Fruit fly (Drosophila melanogaster) whole organism, embryonic: Measurements from ENCODE around the gene TM9SF3.

Experiments used
- ATbp ChIP-seq: fragments of 200-800 bp; sonication (Bioruptor generic); optimal IDR thresholded peaks from 2 replicates; lab custom pipeline; 2017; ENCODE audit warnings: missing biosample characterization, mild to moderate bottlenecking, missing genetic modification characterization, missing genetic modification reagents
- Bdp1 ChIP-seq: fragments of 200-800 bp; sonication (Bioruptor generic); optimal IDR thresholded peaks from 3 replicates; lab custom pipeline; 2016; ENCODE audit warnings: missing biosample characterization, missing genetic modification characterization
- CG10147 ChIP-seq: fragments of 200-800 bp; sonication (Bioruptor generic); optimal IDR thresholded peaks from 2 replicates; lab custom pipeline; 2019; ENCODE audit warnings: missing biosample characterization, mild to moderate bottlenecking, missing genetic modification characterization, moderate library complexity
- CG10267 ChIP-seq: fragments of 200-800 bp; sonication (Bioruptor generic); optimal IDR thresholded peaks from 2 replicates; lab custom pipeline; 2018; ENCODE audit warnings: missing biosample characterization, mild to moderate bottlenecking, missing genetic modification characterization, moderate library complexity
- CG10979 ChIP-seq: fragments of 200-800 bp; sonication (Bioruptor generic); optimal IDR thresholded peaks from 2 replicates; lab custom pipeline; 2018; ENCODE audit warnings: missing biosample characterization, mild to moderate bottlenecking, missing genetic modification characterization, moderate library complexity
- CG11093 ChIP-seq: fragments of 200-800 bp; sonication (Bioruptor generic); IDR thresholded peaks from 3 replicates; pipeline ENCODE4 v1.3.6; 2022; ENCODE audit warnings: missing biosample characterization, missing genetic modification characterization
- CG12104 ChIP-seq: fragments of 200-800 bp; sonication (Bioruptor generic); optimal IDR thresholded peaks from 3 replicates; lab custom pipeline; 2016; ENCODE audit warnings: missing biosample characterization, missing genetic modification characterization
- CG13123 ChIP-seq: fragments of 200-800 bp; sonication (Bioruptor generic); optimal IDR thresholded peaks from 2 replicates; lab custom pipeline; 2016; ENCODE audit warnings: missing biosample characterization, missing genetic modification characterization
- CG14014 ChIP-seq: fragments of 200-800 bp; sonication (Bioruptor generic); IDR thresholded peaks from 2 replicates; pipeline ENCODE4 v1.3.6; 2022; ENCODE audit warnings: missing biosample characterization, missing genetic modification characterization
- CG14050 ChIP-seq: fragments of 200-800 bp; sonication (Bioruptor generic); IDR thresholded peaks from 3 replicates; pipeline ENCODE4 v1.3.6; 2022; ENCODE audit warnings: missing biosample characterization, missing genetic modification characterization
- CG1647 ChIP-seq: fragments of 200-800 bp; sonication (Bioruptor generic); optimal IDR thresholded peaks from 3 replicates; lab custom pipeline; 2016; ENCODE audit warnings: missing biosample characterization, missing genetic modification characterization
- CG16813 ChIP-seq: fragments of 200-800 bp; sonication (Bioruptor generic); IDR thresholded peaks from 3 replicates; pipeline ENCODE4 v1.3.6; 2022; ENCODE audit warnings: missing biosample characterization, missing genetic modification characterization; ENCODE audit not compliant: partially characterized antibody
- CG17186 ChIP-seq: fragments of 200-800 bp; sonication (Bioruptor generic); optimal IDR thresholded peaks from 3 replicates; lab custom pipeline; 2017; ENCODE audit warnings: missing biosample characterization, missing genetic modification reagents, missing genetic modification characterization
- CG18011 ChIP-seq: fragments of 200-800 bp; sonication (Bioruptor generic); optimal IDR thresholded peaks from 2 replicates; lab custom pipeline; 2017; ENCODE audit warnings: missing biosample characterization, missing genetic modification characterization, mild to moderate bottlenecking, moderate library complexity, missing genotype
- CG18599 ChIP-seq: fragments of 200-800 bp; sonication (Bioruptor generic); optimal IDR thresholded peaks from 3 replicates; lab custom pipeline; 2017; ENCODE audit warnings: missing biosample characterization, missing genetic modification characterization, mild to moderate bottlenecking, moderate library complexity, missing genetic modification reagents
- CG2120 ChIP-seq: fragments of 200-800 bp; sonication (Bioruptor generic); optimal IDR thresholded peaks from 3 replicates; lab custom pipeline; 2016; ENCODE audit warnings: missing biosample characterization, missing genetic modification characterization
- CG8478 ChIP-seq: fragments of >200 bp; optimal IDR thresholded peaks from 2 replicates; lab custom pipeline; 2018
- CG9437 ChIP-seq: fragments of 200-800 bp; sonication (Bioruptor generic); optimal IDR thresholded peaks from 2 replicates; lab custom pipeline; 2018; ENCODE audit warnings: missing biosample characterization, mild to moderate bottlenecking, missing genetic modification characterization
- CG9727 ChIP-seq: fragments of 200-800 bp; sonication (Bioruptor generic); optimal IDR thresholded peaks from 3 replicates; lab custom pipeline; 2017; ENCODE audit warnings: missing biosample characterization, mild to moderate bottlenecking, missing genetic modification characterization
- D ChIP-seq, 2 experiments: fragments of 200-800 bp in 1 of 2; fragments of >200 bp in 1 of 2; sonication (Bioruptor generic) in 1 of 2; optimal IDR thresholded peaks; 2 replicates in 1 of 2; 3 replicates in 1 of 2; lab custom pipeline; 2017; ENCODE audit warnings: mild to moderate bottlenecking in 1 of 2, missing biosample characterization in 1 of 2, missing genetic modification characterization in 1 of 2, missing genetic modification reagents in 1 of 2
- Dek ChIP-seq: fragments of 200-800 bp; sonication (Bioruptor generic); optimal IDR thresholded peaks from 3 replicates; lab custom pipeline; 2019; ENCODE audit warnings: missing biosample characterization, mild to moderate bottlenecking, missing genetic modification characterization, moderate library complexity
- HLH3B ChIP-seq: fragments of 200-800 bp; sonication (Bioruptor generic); IDR thresholded peaks from 2 replicates; pipeline ENCODE4 v1.3.6; 2022; ENCODE audit warnings: missing biosample characterization, missing genetic modification characterization
- Sry-β ChIP-seq: fragments of 200-800 bp; sonication (Bioruptor generic); optimal IDR thresholded peaks from 2 replicates; lab custom pipeline; 2018; ENCODE audit warnings: missing biosample characterization, mild to moderate bottlenecking, missing genetic modification characterization, moderate library complexity
- Sry-δ ChIP-seq: fragments of 200-800 bp; sonication (Bioruptor generic); optimal IDR thresholded peaks from 2 replicates; lab custom pipeline; 2016; ENCODE audit warnings: missing biosample characterization, missing genetic modification characterization
- Ssrp ChIP-seq: fragments of 200-800 bp; sonication (Bioruptor generic); optimal IDR thresholded peaks from 2 replicates; lab custom pipeline; 2018; ENCODE audit warnings: missing biosample characterization, mild to moderate bottlenecking, missing genetic modification characterization, moderate library complexity
- YL-1 ChIP-seq: fragments of 200-800 bp; sonication (Bioruptor generic); optimal IDR thresholded peaks from 3 replicates; lab custom pipeline; 2017; ENCODE audit warnings: missing biosample characterization, mild to moderate bottlenecking, missing genetic modification characterization
- bcd ChIP-seq: fragments of 200-800 bp; sonication (Bioruptor generic); optimal IDR thresholded peaks from 2 replicates; lab custom pipeline; 2017; ENCODE audit warnings: missing biosample characterization, mild to moderate bottlenecking, missing genetic modification characterization
- caup ChIP-seq: fragments of 200-800 bp; sonication (Bioruptor generic); optimal IDR thresholded peaks from 3 replicates; lab custom pipeline; 2017; ENCODE audit warnings: missing biosample characterization, mild to moderate bottlenecking, missing genetic modification characterization, moderate library complexity; ENCODE audit not compliant: severe bottlenecking
- corto ChIP-seq: fragments of 200-800 bp; sonication (Bioruptor generic); optimal IDR thresholded peaks from 2 replicates; lab custom pipeline; 2016; ENCODE audit warnings: missing biosample characterization, mild to moderate bottlenecking, missing genetic modification characterization, moderate library complexity
- crc ChIP-seq: fragments of 200-800 bp; sonication (Bioruptor generic); optimal IDR thresholded peaks from 2 replicates; lab custom pipeline; 2016; ENCODE audit warnings: missing biosample characterization, missing genetic modification characterization
- croc ChIP-seq: fragments of 200-800 bp; sonication (Bioruptor generic); conservative IDR thresholded peaks from 3 replicates; pipeline ENCODE4 v1.3.6; 2022; ENCODE audit warnings: missing biosample characterization, missing genetic modification characterization
- cwo ChIP-seq: fragments of 200-800 bp; sonication (Bioruptor generic); optimal IDR thresholded peaks from 3 replicates; lab custom pipeline; 2017; ENCODE audit warnings: missing biosample characterization, missing genetic modification characterization, mild to moderate bottlenecking, moderate library complexity, missing genetic modification reagents
- dmrt99B ChIP-seq: fragments of 200-800 bp; sonication (Bioruptor generic); optimal IDR thresholded peaks from 2 replicates; lab custom pipeline; 2018; ENCODE audit warnings: missing biosample characterization, mild to moderate bottlenecking, missing genetic modification characterization, moderate library complexity
- dpn ChIP-seq, 2 experiments: fragments of 200-800 bp; sonication (Bioruptor generic); optimal IDR thresholded peaks; 3 replicates each; lab custom pipeline; 2016; ENCODE audit warnings: missing biosample characterization in 2 of 2, missing genetic modification characterization in 2 of 2
- fd102C ChIP-seq: fragments of 200-800 bp; sonication (Bioruptor generic); optimal IDR thresholded peaks from 2 replicates; lab custom pipeline; 2018; ENCODE audit warnings: missing biosample characterization, mild to moderate bottlenecking, missing genetic modification characterization, moderate library complexity
- ftz-f1 ChIP-seq: fragments of 200-800 bp; sonication (Bioruptor generic); optimal IDR thresholded peaks from 2 replicates; lab custom pipeline; 2016; ENCODE audit warnings: missing biosample characterization, missing genetic modification characterization
- grau ChIP-seq: fragments of 200-800 bp; optimal IDR thresholded peaks from 3 replicates; lab custom pipeline; 2019; ENCODE audit warnings: missing biosample characterization, mild to moderate bottlenecking, missing genetic modification characterization, moderate library complexity
- grn ChIP-seq: fragments of 200-800 bp; sonication (Bioruptor generic); optimal IDR thresholded peaks from 3 replicates; lab custom pipeline; 2017; ENCODE audit warnings: missing biosample characterization, missing genetic modification characterization
- gsb-n ChIP-seq: fragments of 200-800 bp; sonication (Bioruptor generic); optimal IDR thresholded peaks from 3 replicates; lab custom pipeline; 2018; ENCODE audit warnings: missing biosample characterization, mild to moderate bottlenecking, missing genetic modification characterization
- her ChIP-seq: fragments of 200-800 bp; sonication (Bioruptor generic); optimal IDR thresholded peaks from 2 replicates; lab custom pipeline; 2016; ENCODE audit warnings: missing biosample characterization, missing genetic modification characterization
- lilli ChIP-seq: fragments of 200-800 bp; sonication (Bioruptor generic); optimal IDR thresholded peaks from 3 replicates; lab custom pipeline; 2016; ENCODE audit warnings: missing biosample characterization, missing genetic modification characterization
- pros ChIP-seq: fragments of 200-800 bp; sonication (Bioruptor generic); optimal IDR thresholded peaks from 3 replicates; lab custom pipeline; 2019; ENCODE audit warnings: missing biosample characterization, mild to moderate bottlenecking, missing genetic modification characterization, moderate library complexity
- pum ChIP-seq: fragments of 200-800 bp; sonication (Bioruptor generic); optimal IDR thresholded peaks from 2 replicates; lab custom pipeline; 2016; ENCODE audit warnings: missing biosample characterization, missing genetic modification characterization
- scrt ChIP-seq: fragments of 200-800 bp; sonication (Bioruptor generic); optimal IDR thresholded peaks from 2 replicates; lab custom pipeline; 2018; ENCODE audit warnings: missing biosample characterization, mild to moderate bottlenecking, missing genetic modification characterization, moderate library complexity
- seq ChIP-seq: fragments of 200-800 bp; sonication (Bioruptor generic); IDR thresholded peaks from 2 replicates; pipeline ENCODE4 v1.3.6; 2022; ENCODE audit warnings: missing biosample characterization, missing genetic modification characterization
- sug ChIP-seq: fragments of 200-800 bp; optimal IDR thresholded peaks from 2 replicates; lab custom pipeline; 2019; ENCODE audit warnings: missing biosample characterization, mild to moderate bottlenecking, missing genetic modification characterization, moderate library complexity
- wor ChIP-seq: fragments of 200-800 bp; sonication (Bioruptor generic); IDR thresholded peaks from 2 replicates; pipeline ENCODE4 v1.3.6; 2022; ENCODE audit warnings: missing biosample characterization, missing genetic modification characterization
- zen2 ChIP-seq: fragments of 200-800 bp; sonication (Bioruptor generic); IDR thresholded peaks from 3 replicates; pipeline ENCODE4 v1.3.6; 2022; ENCODE audit warnings: missing biosample characterization, missing genetic modification characterization; ENCODE audit not compliant: partially characterized antibody
- zfh1 ChIP-seq: fragments of 200-800 bp; sonication (Bioruptor generic); IDR thresholded peaks from 3 replicates; pipeline ENCODE4 v1.3.6; 2022; ENCODE audit warnings: missing biosample characterization, missing genetic modification characterization

The TM9SF3 gene

DNA sequence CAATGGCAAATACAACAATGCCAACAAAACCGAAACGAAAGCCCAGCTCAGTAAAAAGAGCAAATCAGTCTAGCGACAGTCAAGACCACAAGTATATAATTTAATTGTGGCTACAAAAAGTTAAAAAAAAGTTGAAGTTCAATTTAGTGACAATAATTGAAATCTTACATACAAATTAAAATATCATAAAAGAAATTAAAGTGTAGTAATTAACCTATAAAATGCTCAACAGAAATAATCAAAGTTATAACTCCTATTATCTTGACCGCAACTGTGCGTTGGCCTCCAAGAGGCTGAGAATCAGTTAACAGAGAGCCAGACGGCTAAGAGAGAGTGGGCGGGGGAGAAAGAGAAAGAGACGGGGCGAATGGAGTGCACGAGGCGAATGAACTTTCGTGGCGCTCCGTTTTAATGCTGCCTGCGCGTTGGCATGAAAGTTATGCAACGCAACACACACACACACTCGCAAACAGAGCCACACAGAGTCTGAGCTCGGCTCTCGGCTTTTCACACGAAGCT, 8.0 kb upstream of the TM9SF3 start (continued):
- TF ChIP-seq lilli (GFP tag; lab: Kevin White, UChicago) (peak; percentile 72), CG11093 (GFP tag; lab: Robert Waterston, UW) (peak; percentile 62), crc (GFP tag; lab: Kevin White, UChicago) (no peak), CG8478 (no peak), fd102C (GFP tag; lab: Kevin White, UChicago) (no peak), Dek (peak; percentile 70), grau (tag; lab: Kevin White, UChicago) (peak; percentile 85), CG14050 (GFP tag; lab: Robert Waterston, UW) (peak; percentile 73; the same call in 2 of the 3 replicates), CG10267 (tag; lab: Kevin White, UChicago) (peak; percentile 89), Bdp1 (GFP tag; lab: Kevin White, UChicago) (no peak), cwo (GFP tag; lab: Kevin White, UChicago) (peak; percentile 60), pum (peak; percentile 60), bcd (GFP tag; lab: Kevin White, UChicago) (peak; percentile 74), D (optimal IDR thresholded peaks at IDR 0.05; lab: Kevin White, UChicago) (no peak), D (GFP tag; optimal IDR thresholded peaks at IDR 0.05; lab: Kevin White, UChicago) (peak; percentile 81), Sry-δ (GFP tag; lab: Kevin White, UChicago) (peak; percentile 5), sug (tag; lab: Kevin White, UChicago) (no peak), HLH3B (peak; percentile 83), CG1647 (GFP tag; lab: Kevin White, UChicago) (no peak), CG10979 (tag; lab: Kevin White, UChicago) (peak; percentile 94), Sry-β (GFP tag; lab: Kevin White, UChicago) (peak; percentile 7), pros (GFP tag; lab: Kevin White, UChicago) (peak; percentile 74), CG10147 (GFP tag; lab: Kevin White, UChicago) (peak; percentile 72), CG16813 (GFP tag; lab: Robert Waterston, UW) (no peak), corto (GFP tag; lab: Kevin White, UChicago) (peak; percentile 64), CG2120 (GFP tag; lab: Kevin White, UChicago) (peak; percentile 29), seq (peak; percentile 37; the same call in 1 of the 2 replicates), CG9437 (GFP tag; lab: Kevin White, UChicago) (peak; percentile 67), dmrt99B (tag; lab: Kevin White, UChicago) (peak; percentile 86), CG12104 (GFP tag; lab: Kevin White, UChicago) (peak; percentile 41), CG18011 (GFP tag; lab: Kevin White, UChicago) (no peak), her (GFP tag; lab: Kevin White, UChicago) (no peak), ATbp (GFP tag; lab: Kevin White, UChicago) (peak; percentile 82), grn (GFP tag; lab: Kevin White, UChicago) (no peak), CG13123 (peak; percentile 31), caup (GFP tag; lab: Kevin White, UChicago) (peak; percentile 44), ftz-f1 (GFP tag; lab: Kevin White, UChicago) (peak; percentile 28), croc (peak; percentile 78), scrt (GFP tag; lab: Kevin White, UChicago) (peak; percentile 67), zen2 (no peak), CG9727 (GFP tag; lab: Kevin White, UChicago) (peak; percentile 72), zfh1 (GFP tag; lab: Robert Waterston, UW) (0 out of 3 replicates have a peak, but pooled peaks have one; percentile 23), CG17186 (GFP tag; lab: Kevin White, UChicago) (peak; percentile 6), CG14014 (peak; percentile 35; the same call in 1 of the 2 replicates), CG18599 (peak; percentile 76), Ssrp (tag; lab: Kevin White, UChicago) (peak; percentile 85), dpn (GFP tag; optimal IDR thresholded peaks at IDR 0.05; lab: Kevin White, UChicago) (peak in 1 of 2 experiments; percentile 78), YL-1 (peak; percentile 2), wor (GFP tag; lab: Robert Waterston, UW) (peak; percentile 65), gsb-n (tag; lab: Kevin White, UChicago) (peak; percentile 95)
